Worm (Caenorhabditis elegans) whole organism, L3 larva: ENCODE results near the gene F09B12.5.

Experiments
- ceh-9 ChIP-seq: sonication (generic microtip); optimal IDR thresholded peaks from 2 replicates; lab custom pipeline; 2018; ENCODE audit warnings: missing biosample characterization, missing genetic modification characterization
- elt-1 ChIP-seq: fragments of 150-350 bp; optimal IDR thresholded peaks from 2 replicates; lab custom pipeline; 2014; ENCODE audit warnings: missing biosample characterization, missing genetic modification characterization
- lin-15B ChIP-seq: fragments of 150-350 bp; optimal IDR thresholded peaks from 2 replicates; lab custom pipeline; 2014; ENCODE audit warnings: missing biosample characterization, missing genetic modification characterization
- lin-39 ChIP-seq: fragments of 150-350 bp; optimal IDR thresholded peaks from 2 replicates; lab custom pipeline; 2018; ENCODE audit warnings: missing biosample characterization, missing genetic modification reagents, missing genetic modification characterization
- nhr-23 ChIP-seq: fragments of 150-350 bp; optimal IDR thresholded peaks from 2 replicates; lab custom pipeline; 2014; ENCODE audit warnings: missing biosample characterization, missing genetic modification reagents, missing genetic modification characterization
- nhr-28 ChIP-seq: fragments of 150-350 bp; optimal IDR thresholded peaks from 2 replicates; lab custom pipeline; 2014; ENCODE audit warnings: missing biosample characterization, missing genetic modification characterization
- nhr-67 ChIP-seq: fragments of 150-350 bp; optimal IDR thresholded peaks from 2 replicates; lab custom pipeline; 2014; ENCODE audit warnings: missing biosample characterization, missing genetic modification characterization
- snpc-4 ChIP-seq: fragments of 150-350 bp; optimal IDR thresholded peaks from 2 replicates; lab custom pipeline; 2014; ENCODE audit warnings: missing biosample characterization, missing genetic modification characterization
- unc-62 ChIP-seq: fragments of 150-350 bp; sonication (generic microtip); optimal IDR thresholded peaks from 4 replicates; lab custom pipeline; 2014; ENCODE audit warnings: missing biosample characterization, missing genetic modification reagents, missing genetic modification characterization
- zag-1 ChIP-seq: fragments of 150-350 bp; optimal IDR thresholded peaks from 2 replicates; lab custom pipeline; 2014; ENCODE audit warnings: missing biosample characterization, missing genetic modification characterization

- TF ChIP-seq elt-1 (tag; lab: Kevin White, UChicago) (no peak), lin-15B (no peak), ceh-9 (tag; lab: Kevin White, UChicago) (no peak), zag-1 (tag; lab: Kevin White, UChicago) (no peak), nhr-23 (tag; lab: Kevin White, UChicago) (no peak), lin-39 (no peak), snpc-4 (tag; lab: Kevin White, UChicago) (no peak), unc-62 (GFP tag; lab: Kevin White, UChicago) (no peak), nhr-28 (tag; lab: Kevin White, UChicago) (no peak), nhr-67 (tag; lab: Kevin White, UChicago) (no peak)
These were observed 42.8 kb downstream of the F09B12.5 start for ce11 chrX:15127338-15127737.
